Worm (Caenorhabditis elegans): Measurements from ENCODE around the gene ugt-1.

ce11 chrV:10357467-10357953 is 38.0 kb upstream of the ugt-1 start, which contains the start of gene ceeh-2:
- TF ChIP-seq nhr-11 (tag; optimal IDR thresholded peaks at IDR 0.05): no peak
- no peak for TF ChIP-seq C08G9.2 (tag; optimal IDR thresholded peaks at IDR 0.05)
- TF ChIP-seq ceh-9 (tag; optimal IDR thresholded peaks at IDR 0.05): no peak
- TF ChIP-seq ceh-34 (tag; optimal IDR thresholded peaks at IDR 0.05): no peak
- TF ChIP-seq pqm-1 (tag; optimal IDR thresholded peaks at IDR 0.05): no peak
- no peak for TF ChIP-seq dmd-4 (tag; optimal IDR thresholded peaks at IDR 0.05; ENCODE audit: borderline replicate concordance)
- TF ChIP-seq dve-1 (tag; optimal IDR thresholded peaks at IDR 0.05): no peak
- TF ChIP-seq fax-1 (tag; optimal IDR thresholded peaks at IDR 0.05): no peak
- TF ChIP-seq C38D4.7 (GFP tag; optimal IDR thresholded peaks at IDR 0.05): no peak
- TF ChIP-seq nfya-1 (tag; optimal IDR thresholded peaks at IDR 0.05): no peak
- no peak for TF ChIP-seq K09A11.1 (tag; optimal IDR thresholded peaks at IDR 0.05; ENCODE audit: insufficient read depth)
- TF ChIP-seq sox-4 (tag; optimal IDR thresholded peaks at IDR 0.05): no peak
- no peak for TF ChIP-seq hlh-30 (tag; optimal IDR thresholded peaks at IDR 0.05; ENCODE audit: insufficient read depth)

All from whole organism, late embryonic.